Fruit fly (Drosophila melanogaster): ENCODE measurements around the gene CG14537.
A peak's percentile ranks its signal among the peaks of the same experiment; 100 is the strongest.

The CG14537 gene

dm6 chr2L:7808886-7809698 lies 31.2 kb upstream of the CG14537 start:
- TF ChIP-seq CG12605 (GFP tag; IDR thresholded peaks at IDR 0.05) (no peak; the same call in 1 of the 2 replicates), gl (tag; optimal IDR thresholded peaks at IDR 0.05) (peak; percentile 21)

dm6 chr2L:7809699-7810088 lies 30.6 kb upstream of the CG14537 start:
- TF ChIP-seq CG9948 (tag; optimal IDR thresholded peaks at IDR 0.05): no peak
- TF ChIP-seq CG34367 (tag; optimal IDR thresholded peaks at IDR 0.05): no peak
- no peak for TF ChIP-seq CG8301 (tag; optimal IDR thresholded peaks at IDR 0.05)
- no peak for TF ChIP-seq CG14655 (GFP tag; optimal IDR thresholded peaks at IDR 0.05)
- no peak for TF ChIP-seq CG10348 (GFP tag; IDR thresholded peaks at IDR 0.05)
- TF ChIP-seq D1 (tag; optimal IDR thresholded peaks at IDR 0.05): no peak
- no peak for TF ChIP-seq Snoo (tag; optimal IDR thresholded peaks at IDR 0.05)
- TF ChIP-seq Ets98B (GFP tag; IDR thresholded peaks at IDR 0.05): peak; percentile 79
- no peak for TF ChIP-seq CG17806 (tag; optimal IDR thresholded peaks at IDR 0.05)
- TF ChIP-seq gl (tag; optimal IDR thresholded peaks at IDR 0.05): no peak
- peak; percentile 11; the same call in 1 of the 3 replicates for TF ChIP-seq CG4496 (GFP tag; IDR thresholded peaks at IDR 0.05)
- no peak for TF ChIP-seq CG8159 (tag; optimal IDR thresholded peaks at IDR 0.05)
- TF ChIP-seq Pif1A (GFP tag; optimal IDR thresholded peaks at IDR 0.05): no peak
- no peak for TF ChIP-seq rn (GFP tag; IDR thresholded peaks at IDR 0.05)
- peak; percentile 65 for TF ChIP-seq CG32121 (GFP tag; IDR thresholded peaks at IDR 0.05)
- TF ChIP-seq fd96Ca (GFP tag; IDR thresholded peaks at IDR 0.05): no peak; the same call in 2 of the 3 replicates
- TF ChIP-seq CG13204 (GFP tag; optimal IDR thresholded peaks at IDR 0.05): peak; percentile 63
- peak; percentile 69; the same call in 1 of the 2 replicates for TF ChIP-seq CG12605 (GFP tag; IDR thresholded peaks at IDR 0.05)
- TF ChIP-seq Pif1B (GFP tag; optimal IDR thresholded peaks at IDR 0.05): peak; percentile 5
- TF ChIP-seq EcR (GFP tag; optimal IDR thresholded peaks at IDR 0.05): peak; percentile 75

DNA sequence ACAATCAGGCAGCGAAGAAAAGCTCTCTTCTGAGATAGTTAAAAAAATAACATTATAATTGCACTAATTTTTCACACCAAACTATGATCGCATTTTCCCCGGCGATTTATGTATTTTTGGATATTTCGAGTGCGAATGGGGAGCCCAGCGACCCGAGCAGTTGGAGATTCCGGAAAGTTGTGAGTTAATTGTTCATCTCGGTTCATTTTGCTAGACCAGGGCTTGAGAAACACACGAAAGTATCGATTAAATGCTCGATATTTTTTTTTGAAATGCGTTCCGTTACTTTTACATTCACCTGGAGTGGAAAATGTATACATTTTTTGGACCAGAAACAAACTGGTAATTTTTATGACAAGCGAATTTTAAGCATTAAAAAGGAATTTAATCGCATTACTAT lies 29.7 kb upstream of the CG14537 start, which contains the start of gene Cdc14:
Gene Cdc14, minus strand, starts transcription at position 185 of the 400 bp plus-strand sequence.
- TF ChIP-seq gl (tag; optimal IDR thresholded peaks at IDR 0.05) (no peak), EcR (GFP tag; optimal IDR thresholded peaks at IDR 0.05) (peak; percentile 17), Pif1B (GFP tag; optimal IDR thresholded peaks at IDR 0.05) (peak; percentile 16), Ets98B (GFP tag; IDR thresholded peaks at IDR 0.05) (peak; percentile 18; the same call in 1 of the 2 replicates)

DNA sequence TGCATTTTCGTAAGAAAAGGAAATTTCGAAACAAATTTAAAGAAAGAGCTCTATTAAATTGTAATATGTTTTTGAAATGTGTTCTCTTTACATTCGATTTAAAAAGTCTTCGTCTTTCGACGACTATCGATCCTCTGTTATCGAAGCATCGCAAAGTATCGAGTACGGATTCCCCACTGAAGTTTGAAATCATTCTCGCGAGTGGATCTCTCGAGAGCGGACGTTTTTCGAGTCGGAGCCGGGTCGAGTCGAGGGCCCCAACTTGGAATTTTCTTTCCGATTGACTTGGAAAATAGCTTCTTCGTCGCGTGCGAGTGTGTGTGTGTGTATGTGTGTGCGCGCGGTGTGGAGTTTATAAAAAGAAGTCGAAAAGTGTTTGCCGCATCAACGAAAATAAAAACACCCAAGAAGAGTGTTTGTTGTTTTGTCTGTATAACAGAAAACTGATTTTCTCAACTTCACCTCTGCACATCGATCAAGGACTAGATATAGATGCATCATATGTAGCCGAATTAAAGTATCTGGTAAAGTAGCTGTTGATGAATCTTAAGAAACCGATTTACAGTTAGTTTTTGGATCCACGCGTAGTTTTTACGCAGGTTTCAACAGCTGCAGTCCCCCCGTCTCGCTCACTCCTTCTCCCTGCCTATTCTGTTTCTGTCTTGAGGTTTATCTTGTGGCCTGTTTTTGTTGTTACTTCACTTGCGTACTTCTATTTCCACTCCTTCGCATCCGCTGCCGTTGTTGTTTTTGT lies 28.8 kb upstream of the CG14537 start, which contains the start of gene LanB1:
Gene LanB1, plus strand, starts transcription at position 190 of the 754 bp plus-strand sequence.
- TF ChIP-seq Pif1B (GFP tag; optimal IDR thresholded peaks at IDR 0.05) (no peak), CG13204 (GFP tag; optimal IDR thresholded peaks at IDR 0.05) (peak; percentile 3), CG17806 (tag; optimal IDR thresholded peaks at IDR 0.05) (no peak), D1 (tag; optimal IDR thresholded peaks at IDR 0.05) (no peak), CG8159 (tag; optimal IDR thresholded peaks at IDR 0.05) (no peak), Pif1A (GFP tag; optimal IDR thresholded peaks at IDR 0.05) (no peak), gl (tag; optimal IDR thresholded peaks at IDR 0.05) (no peak), CG10348 (GFP tag; IDR thresholded peaks at IDR 0.05) (no peak), CG12605 (GFP tag; IDR thresholded peaks at IDR 0.05) (peak; percentile 48; the same call in 1 of the 2 replicates), Snoo (tag; optimal IDR thresholded peaks at IDR 0.05) (no peak), CG9948 (tag; optimal IDR thresholded peaks at IDR 0.05) (no peak), CG15710 (tag; optimal IDR thresholded peaks at IDR 0.05) (no peak), CG4496 (GFP tag; IDR thresholded peaks at IDR 0.05) (peak; percentile 28; the same call in 1 of the 3 replicates), CG8301 (tag; optimal IDR thresholded peaks at IDR 0.05) (peak; percentile 7), CG14655 (GFP tag; optimal IDR thresholded peaks at IDR 0.05) (no peak), fd96Ca (GFP tag; IDR thresholded peaks at IDR 0.05) (no peak; the same call in 2 of the 3 replicates), EcR (GFP tag; optimal IDR thresholded peaks at IDR 0.05) (peak; percentile 0), rn (GFP tag; IDR thresholded peaks at IDR 0.05) (no peak), CG32121 (GFP tag; IDR thresholded peaks at IDR 0.05) (peak; percentile 28; the same call in 1 of the 2 replicates), CG34367 (tag; optimal IDR thresholded peaks at IDR 0.05) (no peak), Ets98B (GFP tag; IDR thresholded peaks at IDR 0.05) (no peak; the same call in 1 of the 2 replicates)

dm6 chr2L:7812555-7813339 lies 27.5 kb upstream of the CG14537 start:
- TF ChIP-seq CG8301 (tag; optimal IDR thresholded peaks at IDR 0.05) (peak; percentile 3), Snoo (tag; optimal IDR thresholded peaks at IDR 0.05) (no peak), CG14655 (GFP tag; optimal IDR thresholded peaks at IDR 0.05) (peak; percentile 7)

Data from whole organism, pupa.